Worm (Caenorhabditis elegans) whole organism, L1 larva: ENCODE results near the gene msp-78.
A peak's percentile ranks its signal among the peaks of the same experiment; 100 is the strongest.

Experiments used
- C16A3.4 ChIP-seq: fragments of 150-350 bp; optimal IDR thresholded peaks from 2 replicates; lab custom pipeline; 2014; ENCODE audit warnings: missing biosample characterization, missing genetic modification characterization
- C34B4.2 ChIP-seq: sonication (generic microtip); optimal IDR thresholded peaks from 2 replicates; lab custom pipeline; 2017; ENCODE audit warnings: mild to moderate bottlenecking, missing genetic modification characterization, missing compliant biosample characterization
- F16B12.6 ChIP-seq: fragments of 150-350 bp; optimal IDR thresholded peaks from 2 replicates; lab custom pipeline; 2014; ENCODE audit warnings: missing biosample characterization, missing genetic modification characterization
- Y116A8C.19 ChIP-seq: sonication (generic microtip); optimal IDR thresholded peaks from 2 replicates; lab custom pipeline; 2016; ENCODE audit warnings: missing compliant biosample characterization, missing genetic modification characterization, borderline replicate concordance
- aha-1 ChIP-seq: fragments of 150-350 bp; optimal IDR thresholded peaks from 2 replicates; lab custom pipeline; 2014; ENCODE audit warnings: missing biosample characterization, missing genetic modification characterization
- aly-2 ChIP-seq: fragments of 150-350 bp; optimal IDR thresholded peaks from 2 replicates; lab custom pipeline; 2014; ENCODE audit warnings: missing biosample characterization, missing genetic modification characterization
- ama-1 ChIP-seq: fragments of 150-350 bp; optimal IDR thresholded peaks from 2 replicates; lab custom pipeline; 2014
- blmp-1 ChIP-seq: fragments of 150-350 bp; optimal IDR thresholded peaks from 2 replicates; lab custom pipeline; 2014; ENCODE audit warnings: missing biosample characterization, missing genetic modification characterization
- ceh-63 ChIP-seq: fragments of 200-800 bp; sonication (Bioruptor generic); optimal IDR thresholded peaks from 2 replicates; lab custom pipeline; 2018; ENCODE audit warnings: mild to moderate bottlenecking, missing genetic modification characterization, missing compliant biosample characterization
- ceh-8 ChIP-seq: fragments of 200-800 bp; sonication (Bioruptor generic); optimal IDR thresholded peaks from 2 replicates; lab custom pipeline; 2018; ENCODE audit warnings: mild to moderate bottlenecking, missing genetic modification characterization, moderate library complexity, missing compliant biosample characterization
- ceh-82 ChIP-seq, 3 experiments: fragments of 150-350 bp in 1 of 3; sonication (generic microtip) in 2 of 3; optimal IDR thresholded peaks; 2 replicates each; lab custom pipeline; 2014 to 2017; ENCODE audit warnings: missing biosample characterization in 3 of 3, missing genetic modification characterization in 3 of 3
- dpl-1 ChIP-seq, 3 experiments: fragments of 150-350 bp in 2 of 3; sonication (generic microtip) in 1 of 3; optimal IDR thresholded peaks; 2 replicates each; lab custom pipeline; 2014 to 2017; ENCODE audit warnings: missing biosample characterization in 3 of 3, missing genetic modification characterization in 3 of 3, missing genetic modification reagents in 3 of 3
- dsc-1 ChIP-seq: sonication (generic microtip); optimal IDR thresholded peaks from 2 replicates; lab custom pipeline; 2016; ENCODE audit warnings: mild to moderate bottlenecking, missing genetic modification characterization, missing compliant biosample characterization
- efl-3 ChIP-seq: fragments of 200-800 bp; sonication (Bioruptor generic); optimal IDR thresholded peaks from 2 replicates; lab custom pipeline; 2018; ENCODE audit warnings: mild to moderate bottlenecking, missing genetic modification characterization, missing compliant biosample characterization
- egl-27 ChIP-seq, 2 experiments: fragments of 150-350 bp in 1 of 2; sonication (generic microtip); optimal IDR thresholded peaks; 3 replicates each; lab custom pipeline; 2017 to 2018; ENCODE audit warnings: missing biosample characterization in 2 of 2, missing genetic modification characterization in 2 of 2, missing genetic modification reagents in 2 of 2
- elt-2 ChIP-seq: sonication (generic microtip); optimal IDR thresholded peaks from 2 replicates; lab custom pipeline; 2016; ENCODE audit warnings: missing genetic modification characterization, mild to moderate bottlenecking, inconsistent platforms, missing compliant biosample characterization, missing genetic modification reagents
- elt-3 ChIP-seq, 6 experiments: fragments of 150-350 bp in 1 of 6; sonication (generic microtip); optimal IDR thresholded peaks; 2 replicates each; lab custom pipeline; 2017 to 2018; ENCODE audit warnings: missing biosample characterization in 6 of 6, missing genetic modification characterization in 6 of 6, inconsistent platforms in 1 of 6
- fkh-10 ChIP-seq: sonication (generic microtip); optimal IDR thresholded peaks from 2 replicates; lab custom pipeline; 2017; ENCODE audit warnings: missing biosample characterization, missing genetic modification reagents, missing genetic modification characterization
- fkh-8 ChIP-seq: sonication (generic microtip); optimal IDR thresholded peaks from 2 replicates; lab custom pipeline; 2016; ENCODE audit warnings: mild to moderate bottlenecking, missing genetic modification characterization, missing compliant biosample characterization
- grh-1 ChIP-seq: fragments of 200-800 bp; sonication (Bioruptor generic); IDR thresholded peaks from 2 replicates; pipeline ENCODE4 v1.3.6; 2022; ENCODE audit warnings: missing genetic modification reagents, missing genetic modification characterization, missing compliant biosample characterization
- hlh-17 ChIP-seq: fragments of 200-800 bp; sonication (Bioruptor generic); optimal IDR thresholded peaks from 2 replicates; lab custom pipeline; 2018; ENCODE audit warnings: missing genetic modification characterization, mild to moderate bottlenecking, missing compliant biosample characterization, moderate library complexity, borderline replicate concordance
- hlh-4 ChIP-seq: sonication (generic microtip); optimal IDR thresholded peaks from 2 replicates; lab custom pipeline; 2016; ENCODE audit warnings: mild to moderate bottlenecking, missing genetic modification characterization, missing compliant biosample characterization
- lin-13 ChIP-seq: fragments of 150-350 bp; optimal IDR thresholded peaks from 2 replicates; lab custom pipeline; 2014; ENCODE audit warnings: missing biosample characterization, missing genetic modification reagents, missing genetic modification characterization
- lin-15B ChIP-seq: fragments of 150-350 bp; sonication (generic microtip); optimal IDR thresholded peaks from 3 replicates; lab custom pipeline; 2014; ENCODE audit warnings: missing biosample characterization, missing genetic modification characterization
- lin-35 ChIP-seq, 2 experiments: fragments of 150-350 bp; optimal IDR thresholded peaks; 2 replicates each; lab custom pipeline; 2014; ENCODE audit warnings: missing biosample characterization in 2 of 2, missing genetic modification characterization in 2 of 2, missing genetic modification reagents in 2 of 2
- lin-39 ChIP-seq: fragments of 150-350 bp; optimal IDR thresholded peaks from 2 replicates; lab custom pipeline; 2014; ENCODE audit warnings: missing biosample characterization, missing genetic modification reagents, missing genetic modification characterization
- lsy-2 ChIP-seq, 2 experiments: fragments of 150-350 bp; optimal IDR thresholded peaks; 2 replicates each; lab custom pipeline; 2014; ENCODE audit warnings: missing biosample characterization in 2 of 2, missing genetic modification characterization in 2 of 2
- mab-9 ChIP-seq: fragments of 200-800 bp; sonication (Bioruptor generic); IDR thresholded peaks from 2 replicates; pipeline ENCODE4 v1.3.6; 2022; ENCODE audit warnings: missing genetic modification reagents, missing genetic modification characterization, missing compliant biosample characterization
- mdl-1 ChIP-seq, 2 experiments: fragments of 150-350 bp; optimal IDR thresholded peaks; 2 replicates each; lab custom pipeline; 2014 to 2017; ENCODE audit warnings: missing biosample characterization in 2 of 2, missing genetic modification characterization in 2 of 2, inconsistent platforms in 1 of 2
- mef-2 ChIP-seq: fragments of 150-350 bp; optimal IDR thresholded peaks from 2 replicates; lab custom pipeline; 2014; ENCODE audit warnings: missing biosample characterization, missing genetic modification characterization
- mep-1 ChIP-seq: fragments of 150-350 bp; optimal IDR thresholded peaks from 2 replicates; lab custom pipeline; 2014; ENCODE audit warnings: missing biosample characterization, missing genetic modification characterization
- nhr-11 ChIP-seq: fragments of 150-350 bp; optimal IDR thresholded peaks from 2 replicates; lab custom pipeline; 2014; ENCODE audit warnings: missing biosample characterization, missing genetic modification characterization
- nhr-12 ChIP-seq: sonication (generic microtip); optimal IDR thresholded peaks from 2 replicates; lab custom pipeline; 2017; ENCODE audit warnings: missing biosample characterization, missing genetic modification characterization
- nhr-20 ChIP-seq: sonication (generic microtip); optimal IDR thresholded peaks from 2 replicates; lab custom pipeline; 2016; ENCODE audit warnings: mild to moderate bottlenecking, missing genetic modification characterization, missing compliant biosample characterization
- nhr-237 ChIP-seq: fragments of 150-350 bp; optimal IDR thresholded peaks from 2 replicates; lab custom pipeline; 2014; ENCODE audit warnings: missing biosample characterization, missing genetic modification characterization
- nhr-71 ChIP-seq: sonication (generic microtip); optimal IDR thresholded peaks from 2 replicates; lab custom pipeline; 2016; ENCODE audit warnings: mild to moderate bottlenecking, missing genetic modification characterization, moderate library complexity, missing compliant biosample characterization
- nhr-76 ChIP-seq: sonication (generic microtip); optimal IDR thresholded peaks from 2 replicates; lab custom pipeline; 2017; ENCODE audit warnings: missing biosample characterization, missing genetic modification characterization
- nhr-84 ChIP-seq: sonication (generic microtip); optimal IDR thresholded peaks from 2 replicates; lab custom pipeline; 2017; ENCODE audit warnings: missing biosample characterization, missing genetic modification characterization
- pag-3 ChIP-seq: sonication (generic microtip); optimal IDR thresholded peaks from 2 replicates; lab custom pipeline; 2017; ENCODE audit warnings: missing genetic modification characterization, mild to moderate bottlenecking, missing compliant biosample characterization, antibody characterized with exemption, borderline replicate concordance; ENCODE audit not compliant: insufficient read depth
- skn-1 ChIP-seq: fragments of 150-350 bp; optimal IDR thresholded peaks from 2 replicates; lab custom pipeline; 2014; ENCODE audit warnings: missing biosample characterization, missing genetic modification characterization
- snu-23 ChIP-seq: sonication (generic microtip); optimal IDR thresholded peaks from 2 replicates; lab custom pipeline; 2016; ENCODE audit warnings: missing genetic modification characterization, missing compliant biosample characterization
- sox-4 ChIP-seq: sonication (generic microtip); optimal IDR thresholded peaks from 2 replicates; lab custom pipeline; 2016; ENCODE audit warnings: missing genetic modification characterization, missing compliant biosample characterization
- sup-37 ChIP-seq: fragments of 200-800 bp; sonication (Bioruptor generic); optimal IDR thresholded peaks from 2 replicates; lab custom pipeline; 2018; ENCODE audit warnings: mild to moderate bottlenecking, missing genetic modification characterization, missing compliant biosample characterization
- swsn-7 ChIP-seq: sonication (generic microtip); optimal IDR thresholded peaks from 2 replicates; lab custom pipeline; 2016; ENCODE audit warnings: missing genetic modification characterization, missing compliant biosample characterization
- tbx-2 ChIP-seq: sonication (generic microtip); optimal IDR thresholded peaks from 2 replicates; lab custom pipeline; 2016; ENCODE audit warnings: missing genetic modification characterization, missing compliant biosample characterization
- tlp-1 ChIP-seq: fragments of 150-350 bp; optimal IDR thresholded peaks from 2 replicates; lab custom pipeline; 2014; ENCODE audit warnings: missing biosample characterization, missing genetic modification characterization
- unc-130 ChIP-seq: fragments of 150-350 bp; optimal IDR thresholded peaks from 2 replicates; lab custom pipeline; 2017; ENCODE audit warnings: missing biosample characterization, missing genetic modification characterization, inconsistent platforms
- unc-30 ChIP-seq: sonication (generic microtip); optimal IDR thresholded peaks from 2 replicates; lab custom pipeline; 2017; ENCODE audit warnings: missing biosample characterization, missing genetic modification characterization
- unc-62 ChIP-seq: fragments of 150-350 bp; optimal IDR thresholded peaks from 2 replicates; lab custom pipeline; 2014; ENCODE audit warnings: missing biosample characterization, missing genetic modification reagents, missing genetic modification characterization
- unc-86 ChIP-seq: sonication (generic microtip); optimal IDR thresholded peaks from 2 replicates; lab custom pipeline; 2016; ENCODE audit warnings: missing genetic modification characterization, missing compliant biosample characterization
- xbp-1 ChIP-seq: sonication (generic microtip); optimal IDR thresholded peaks from 2 replicates; lab custom pipeline; 2016; ENCODE audit warnings: missing genetic modification characterization, missing compliant biosample characterization
- zag-1 ChIP-seq: fragments of 150-350 bp; optimal IDR thresholded peaks from 2 replicates; lab custom pipeline; 2014; ENCODE audit warnings: missing biosample characterization, missing genetic modification characterization
- ztf-11 ChIP-seq, 2 experiments: sonication (generic microtip); optimal IDR thresholded peaks; 2 replicates each; lab custom pipeline; 2016 to 2017; ENCODE audit warnings: missing genetic modification characterization in 2 of 2, missing biosample characterization in 1 of 2, missing compliant biosample characterization in 1 of 2
- ztf-4 ChIP-seq: fragments of 150-350 bp; optimal IDR thresholded peaks from 2 replicates; lab custom pipeline; 2014; ENCODE audit warnings: missing biosample characterization, missing genetic modification characterization

msp-78 gene

ce11 chrIV:9802711-9803110 lies 32.9 kb downstream of the msp-78 start, which contains the start of gene fat-3:
fat-3 (plus strand) TSS chrIV:9803023.
- TF ChIP-seq mdl-1 (tag; optimal IDR thresholded peaks at IDR 0.05; lab: Kevin White, UChicago) = no peak
- no peak for TF ChIP-seq hlh-4 (tag; lab: Kevin White, UChicago)
- TF ChIP-seq ama-1 (lab: Kevin White, UChicago) = no peak
- TF ChIP-seq ceh-8 (GFP tag; lab: Kevin White, UChicago) = no peak
- no peak for TF ChIP-seq ztf-11 (tag; optimal IDR thresholded peaks at IDR 0.05; lab: Kevin White, UChicago)
- TF ChIP-seq ztf-4 (tag; lab: Kevin White, UChicago) = no peak
- TF ChIP-seq snu-23 (GFP tag; lab: Kevin White, UChicago) = no peak
- no peak for TF ChIP-seq C34B4.2 (tag; lab: Kevin White, UChicago)
- TF ChIP-seq mef-2 = no peak
- no peak for TF ChIP-seq hlh-17 (GFP tag; lab: Kevin White, UChicago)
- TF ChIP-seq zag-1 = no peak
- TF ChIP-seq blmp-1 = peak; percentile 65
- TF ChIP-seq pag-3 (tag; lab: Kevin White, UChicago) = no peak
- no peak for TF ChIP-seq lin-15B (tag; lab: Kevin White, UChicago)
- TF ChIP-seq egl-27 (tag; optimal IDR thresholded peaks at IDR 0.05; lab: Kevin White, UChicago) = no peak
- TF ChIP-seq lin-35 (GFP tag; optimal IDR thresholded peaks at IDR 0.05; lab: Kevin White, UChicago) = peak in 1 of 2 experiments; percentile 3
- peak; percentile 71 for TF ChIP-seq elt-2 (tag; lab: Kevin White, UChicago)
- TF ChIP-seq unc-130 (tag; lab: Kevin White, UChicago) = no peak
- no peak for TF ChIP-seq sup-37
- TF ChIP-seq grh-1 (GFP tag; lab: Robert Waterston, UW) = no peak
- TF ChIP-seq nhr-237 (tag; lab: Kevin White, UChicago) = no peak
- TF ChIP-seq mab-9 (GFP tag; lab: Robert Waterston, UW) = no peak
- TF ChIP-seq tbx-2 (tag; lab: Kevin White, UChicago) = no peak
- no peak for TF ChIP-seq swsn-7
- TF ChIP-seq dpl-1 (GFP tag; optimal IDR thresholded peaks at IDR 0.05; lab: Kevin White, UChicago) = no peak
- no peak for TF ChIP-seq unc-30 (tag; lab: Kevin White, UChicago)
- TF ChIP-seq nhr-84 = no peak
- TF ChIP-seq ceh-82 (tag; optimal IDR thresholded peaks at IDR 0.05; lab: Kevin White, UChicago) = no peak
- TF ChIP-seq lin-39 (tag; lab: Kevin White, UChicago) = no peak
- TF ChIP-seq C16A3.4 (tag; lab: Kevin White, UChicago) = no peak
- TF ChIP-seq Y116A8C.19 (tag; lab: Kevin White, UChicago) = no peak
- no peak for TF ChIP-seq sox-4 (tag; lab: Kevin White, UChicago)
- no peak for TF ChIP-seq F16B12.6 (tag; lab: Kevin White, UChicago)
- TF ChIP-seq nhr-20 (tag; lab: Kevin White, UChicago) = peak; percentile 1
- no peak for TF ChIP-seq aha-1 (tag; lab: Kevin White, UChicago)
- TF ChIP-seq xbp-1 (tag; lab: Kevin White, UChicago) = no peak
- TF ChIP-seq efl-3 = no peak
- TF ChIP-seq unc-86 (tag; lab: Kevin White, UChicago) = no peak
- TF ChIP-seq elt-3 (tag; optimal IDR thresholded peaks at IDR 0.05; lab: Kevin White, UChicago) = no peak
- TF ChIP-seq nhr-71 = peak; percentile 18
- TF ChIP-seq tlp-1 (tag; lab: Kevin White, UChicago) = no peak
- TF ChIP-seq lin-13 (GFP tag; lab: Kevin White, UChicago) = no peak
- TF ChIP-seq fkh-8 (tag; lab: Kevin White, UChicago) = no peak
- TF ChIP-seq aly-2 = no peak
- TF ChIP-seq lsy-2 (tag; optimal IDR thresholded peaks at IDR 0.05; lab: Kevin White, UChicago) = peak in 1 of 2 experiments; percentile 44
- TF ChIP-seq nhr-11 (tag; lab: Kevin White, UChicago) = no peak
- no peak for TF ChIP-seq ceh-63 (GFP tag; lab: Kevin White, UChicago)
- TF ChIP-seq dsc-1 (tag; lab: Kevin White, UChicago) = no peak
- no peak for TF ChIP-seq nhr-76
- no peak for TF ChIP-seq unc-62 (GFP tag; lab: Kevin White, UChicago)
- TF ChIP-seq nhr-12 = no peak
- no peak for TF ChIP-seq fkh-10 (GFP tag; lab: Kevin White, UChicago)
- peak; percentile 3 for TF ChIP-seq mep-1
- no peak for TF ChIP-seq skn-1 (tag; lab: Kevin White, UChicago)
